Fruit fly (Drosophila melanogaster): ENCODE data around the gene PolG1.
A peak's percentile ranks its signal among the peaks of the same experiment; 100 is the strongest.

The PolG1 gene

dm6 chr2L:13811323-13811722, 16.2 kb downstream of the PolG1 start, which contains the start of the genes Adat1 and CG16865 (continued):
- TF ChIP-seq Myb (GFP tag; optimal IDR thresholded peaks at IDR 0.05): peak; percentile 26
- peak; percentile 35 for TF ChIP-seq Sin3A (optimal IDR thresholded peaks at IDR 0.05)
- no peak for TF ChIP-seq Bdp1 (GFP tag; optimal IDR thresholded peaks at IDR 0.05)
- TF ChIP-seq CG1233 (GFP tag; optimal IDR thresholded peaks at IDR 0.05): no peak
- TF ChIP-seq phol (tag; optimal IDR thresholded peaks at IDR 0.05): peak; percentile 34
- peak; percentile 62 for TF ChIP-seq unc-4 (GFP tag; IDR thresholded peaks at IDR 0.05; ENCODE audit: partially characterized antibody)
- TF ChIP-seq CG33213 (GFP tag; optimal IDR thresholded peaks at IDR 0.05): peak; percentile 14
- TF ChIP-seq CG17829 (tag; optimal IDR thresholded peaks at IDR 0.05): peak; percentile 5
- 0 out of 3 replicates have a peak, but pooled peaks have one; percentile 28 for TF ChIP-seq Doc3 (GFP tag; IDR thresholded peaks at IDR 0.05; ENCODE audit: partially characterized antibody)
- peak; percentile 96 for TF ChIP-seq MBD-R2 (GFP tag; IDR thresholded peaks at IDR 0.05)
- no peak for TF ChIP-seq tap (tag; optimal IDR thresholded peaks at IDR 0.05)
- TF ChIP-seq CG4617 (GFP tag; optimal IDR thresholded peaks at IDR 0.05; ENCODE audit: borderline replicate concordance): peak; percentile 74
- peak; percentile 61; the same call in 1 of the 2 replicates for TF ChIP-seq ato (GFP tag; IDR thresholded peaks at IDR 0.05; ENCODE audit: partially characterized antibody)
- TF ChIP-seq CG14441 (GFP tag; IDR thresholded peaks at IDR 0.05): no peak
- peak; percentile 55 for TF ChIP-seq YL-1 (GFP tag; optimal IDR thresholded peaks at IDR 0.05)
- peak; percentile 72; the same call in 1 of the 3 replicates for TF ChIP-seq CG34422 (GFP tag; IDR thresholded peaks at IDR 0.05)
- TF ChIP-seq run (tag; optimal IDR thresholded peaks at IDR 0.05): no peak
- TF ChIP-seq Opbp (GFP tag; IDR thresholded peaks at IDR 0.05; ENCODE audit: partially characterized antibody): 0 out of 3 replicates have a peak, but pooled peaks have one; percentile 31
- peak; percentile 48; the same call in 2 of the 3 replicates for TF ChIP-seq CG6791 (GFP tag; IDR thresholded peaks at IDR 0.05; ENCODE audit: partially characterized antibody)
- TF ChIP-seq CG12659 (GFP tag; optimal IDR thresholded peaks at IDR 0.05): peak; percentile 47
- peak; percentile 72 for TF ChIP-seq CG13287 (GFP tag; IDR thresholded peaks at IDR 0.05; ENCODE audit: partially characterized antibody)
- peak; percentile 76 for TF ChIP-seq gfzf (GFP tag; optimal IDR thresholded peaks at IDR 0.05)
- peak; percentile 12 for TF ChIP-seq CG13624 (GFP tag; optimal IDR thresholded peaks at IDR 0.05)
- peak; percentile 59 for TF ChIP-seq CG2116 (GFP tag; optimal IDR thresholded peaks at IDR 0.05)
- peak; percentile 61 for TF ChIP-seq Scr (GFP tag; IDR thresholded peaks at IDR 0.05; ENCODE audit: partially characterized antibody)
- TF ChIP-seq Dref (GFP tag; IDR thresholded peaks at IDR 0.05): peak; percentile 80
- no peak for TF ChIP-seq CG9727 (GFP tag; optimal IDR thresholded peaks at IDR 0.05)
- TF ChIP-seq Sry-δ (GFP tag; optimal IDR thresholded peaks at IDR 0.05): peak; percentile 43
- peak; percentile 51; the same call in 1 of the 2 replicates for TF ChIP-seq amos (GFP tag; IDR thresholded peaks at IDR 0.05; ENCODE audit: partially characterized antibody)
- TF ChIP-seq Dll (GFP tag; IDR thresholded peaks at IDR 0.05; ENCODE audit: partially characterized antibody): peak; percentile 72; the same call in 3 of the 4 replicates
- TF ChIP-seq CG7987 (GFP tag; optimal IDR thresholded peaks at IDR 0.05): peak; percentile 6

- peak; percentile 62 for TF ChIP-seq sens (GFP tag)
- TF ChIP-seq Atf6 (GFP tag; IDR thresholded peaks at IDR 0.05): no peak
- peak; percentile 2 for TF ChIP-seq cwo (GFP tag; optimal IDR thresholded peaks at IDR 0.05)
Observed at dm6 chr2L:13807959-13808358, 19.6 kb downstream of the PolG1 start.

- TF ChIP-seq gsb (GFP tag; IDR thresholded peaks at IDR 0.05) (no peak), lmd (GFP tag; IDR thresholded peaks at IDR 0.05) (no peak), h (optimal IDR thresholded peaks at IDR 0.05) (no peak), Med (GFP tag) (peak; percentile 36), maf-S (GFP tag; optimal IDR thresholded peaks at IDR 0.05) (no peak), row (GFP tag; IDR thresholded peaks at IDR 0.05) (no peak), sens (GFP tag) (peak; percentile 60), CG10431 (GFP tag; optimal IDR thresholded peaks at IDR 0.05) (no peak)
Observed at dm6 chr2L:13807097-13807496, 20.5 kb downstream of the PolG1 start.

Data from whole organism, embryonic.